Worm (Caenorhabditis elegans): Measurements from ENCODE around the gene R148.4.

R148.4 gene

ce11 chrIII:3174985-3175384, 3.6 kb downstream of the R148.4 start, which contains the start of gene R148.3 (continued):
- TF ChIP-seq snpc-4 (GFP tag; optimal IDR thresholded peaks at IDR 0.05) (no peak), snpc-4 (tag; optimal IDR thresholded peaks at IDR 0.05) (peak in 2 of 4 experiments; percentile 22 to 29), ceh-27 (GFP tag; optimal IDR thresholded peaks at IDR 0.05) (no peak), B0035.1 (tag; optimal IDR thresholded peaks at IDR 0.05) (no peak), madf-6 (GFP tag; IDR thresholded peaks at IDR 0.05) (peak; percentile 65), mes-4 (tag; optimal IDR thresholded peaks at IDR 0.05) (no peak), zfh-2 (GFP tag; conservative IDR thresholded peaks at IDR 0.05) (no peak), T26A5.8 (tag; optimal IDR thresholded peaks at IDR 0.05) (no peak), rcor-1 (GFP tag; IDR thresholded peaks at IDR 0.05) (0 out of 2 replicates have a peak, but pooled peaks have one; percentile 15), cebp-1 (GFP tag; IDR thresholded peaks at IDR 0.05) (no peak), cebp-1 (tag; optimal IDR thresholded peaks at IDR 0.05) (peak; percentile 38), ceh-40 (GFP tag; IDR thresholded peaks at IDR 0.05) (no peak), ztf-18 (tag; optimal IDR thresholded peaks at IDR 0.05) (peak; percentile 73), let-607 (tag; optimal IDR thresholded peaks at IDR 0.05) (peak; percentile 92 to 96), atf-7 (tag; optimal IDR thresholded peaks at IDR 0.05) (no peak), madf-10 (tag; optimal IDR thresholded peaks at IDR 0.05) (no peak), ztf-28 (GFP tag; IDR thresholded peaks at IDR 0.05) (no peak), hmg-1.2 (GFP tag; IDR thresholded peaks at IDR 0.05) (peak; percentile 31; the same call in 1 of the 2 replicates), cebp-2 (GFP tag; IDR thresholded peaks at IDR 0.05) (no peak), mel-28 (tag; optimal IDR thresholded peaks at IDR 0.05; ENCODE audit: borderline replicate concordance) (no peak), lin-40 (tag; optimal IDR thresholded peaks at IDR 0.05) (peak; percentile 18), rpc-1 (optimal IDR thresholded peaks at IDR 0.05) (peak; percentile 27), rpc-1 (tag; optimal IDR thresholded peaks at IDR 0.05) (no peak), lin-35 (GFP tag; optimal IDR thresholded peaks at IDR 0.05) (peak in 1 of 3 experiments; percentile 28), dox-1 (GFP tag; IDR thresholded peaks at IDR 0.05) (peak; percentile 28; the same call in 1 of the 2 replicates), ama-1 (optimal IDR thresholded peaks at IDR 0.05) (no peak), ama-1 (GFP tag; optimal IDR thresholded peaks at IDR 0.05) (no peak), ztf-22 (GFP tag; optimal IDR thresholded peaks at IDR 0.05) (no peak), B0019.2 (GFP tag; conservative IDR thresholded peaks at IDR 0.05) (0 out of 2 replicates have a peak, but pooled peaks have one; percentile 30), F23B12.7 (tag; optimal IDR thresholded peaks at IDR 0.05; ENCODE audit: insufficient read depth) (no peak), snpc-1.3 (tag; optimal IDR thresholded peaks at IDR 0.05; ENCODE audit: insufficient read depth) (peak; percentile 81), F49E8.2 (tag; optimal IDR thresholded peaks at IDR 0.05; ENCODE audit: insufficient read depth) (peak; percentile 41), ceh-58 (GFP tag; IDR thresholded peaks at IDR 0.05) (no peak), sptf-2 (GFP tag; optimal IDR thresholded peaks at IDR 0.05) (no peak), xnd-1 (tag; optimal IDR thresholded peaks at IDR 0.05) (peak; percentile 45), B0261.1 (tag; optimal IDR thresholded peaks at IDR 0.05) (no peak), mcd-1 (GFP tag; IDR thresholded peaks at IDR 0.05) (peak; percentile 58), nfyb-1 (GFP tag; IDR thresholded peaks at IDR 0.05) (0 out of 2 replicates have a peak, but pooled peaks have one; percentile 30), pha-4 (tag; optimal IDR thresholded peaks at IDR 0.05) (no peak), ztf-3 (GFP tag; optimal IDR thresholded peaks at IDR 0.05) (no peak), lsl-1 (GFP tag; optimal IDR thresholded peaks at IDR 0.05) (peak; percentile 32), nfya-1 (tag; optimal IDR thresholded peaks at IDR 0.05; ENCODE audit: borderline replicate concordance, insufficient read depth) (no peak), unc-62 (GFP tag; optimal IDR thresholded peaks at IDR 0.05) (no peak), unc-130 (GFP tag; optimal IDR thresholded peaks at IDR 0.05) (peak; percentile 7), D2030.7 (GFP tag; IDR thresholded peaks at IDR 0.05) (no peak)
